Worm (Caenorhabditis elegans) whole organism, young adult: ENCODE results near the gene mca-1.

Experiments used
- B0336.3 ChIP-seq: fragments of 200-800 bp; sonication (Bioruptor generic); IDR thresholded peaks from 2 replicates; pipeline ENCODE4 v1.3.6; 2022; ENCODE audit warnings: missing genetic modification characterization, missing compliant biosample characterization
- C06A6.2 ChIP-seq: fragments of 200-800 bp; sonication (Bioruptor generic); conservative IDR thresholded peaks from 2 replicates; pipeline ENCODE4 v1.3.6; 2022; ENCODE audit warnings: missing genetic modification characterization, missing compliant biosample characterization
- C17E4.6 ChIP-seq: fragments of 200-800 bp; sonication (Bioruptor generic); IDR thresholded peaks from 2 replicates; pipeline ENCODE4 v1.3.6; 2022; ENCODE audit warnings: missing genetic modification reagents, missing genetic modification characterization, missing compliant biosample characterization
- F23B12.7 ChIP-seq: sonication (generic microtip); optimal IDR thresholded peaks from 2 replicates; lab custom pipeline; 2017; ENCODE audit warnings: missing genetic modification characterization, mild to moderate bottlenecking, missing compliant biosample characterization, antibody characterized with exemption, moderate library complexity; ENCODE audit not compliant: insufficient read depth
- F33H1.4 ChIP-seq: fragments of 200-800 bp; sonication (Bioruptor generic); IDR thresholded peaks from 2 replicates; pipeline ENCODE4 v1.3.6; 2022; ENCODE audit warnings: missing genetic modification reagents, missing genetic modification characterization, missing compliant biosample characterization
- F37B4.10 ChIP-seq: fragments of 200-800 bp; sonication (Bioruptor generic); IDR thresholded peaks from 2 replicates; pipeline ENCODE4 v1.3.6; 2022; ENCODE audit warnings: missing genetic modification characterization, missing compliant biosample characterization
- T07F8.4 ChIP-seq: sonication (generic microtip); optimal IDR thresholded peaks from 2 replicates; lab custom pipeline; 2016; ENCODE audit warnings: mild to moderate bottlenecking, missing genetic modification characterization, moderate library complexity, missing compliant biosample characterization
- Y95B8A.8 ChIP-seq: fragments of 200-800 bp; sonication (Bioruptor generic); IDR thresholded peaks from 2 replicates; pipeline ENCODE4 v1.3.6; 2022; ENCODE audit warnings: missing genetic modification reagents, missing genetic modification characterization, missing compliant biosample characterization
- aptf-3 ChIP-seq: fragments of 200-800 bp; sonication (Bioruptor generic); IDR thresholded peaks from 2 replicates; pipeline ENCODE4 v1.3.6; 2022; ENCODE audit warnings: missing genetic modification characterization, missing compliant biosample characterization
- atf-7 ChIP-seq: sonication (generic microtip); optimal IDR thresholded peaks from 2 replicates; lab custom pipeline; 2017; ENCODE audit warnings: mild to moderate bottlenecking, missing genetic modification characterization, missing compliant biosample characterization
- attf-5 ChIP-seq: fragments of 200-800 bp; sonication (Bioruptor generic); optimal IDR thresholded peaks from 2 replicates; lab custom pipeline; 2018; ENCODE audit warnings: mild to moderate bottlenecking, missing genetic modification characterization, missing compliant biosample characterization
- attf-6 ChIP-seq: fragments of 200-800 bp; sonication (Bioruptor generic); IDR thresholded peaks from 2 replicates; pipeline ENCODE4 v1.3.6; 2022; ENCODE audit warnings: missing genetic modification reagents, missing genetic modification characterization, missing compliant biosample characterization
- bed-1 ChIP-seq: fragments of 200-800 bp; sonication (Bioruptor generic); IDR thresholded peaks from 2 replicates; pipeline ENCODE4 v1.3.6; 2022; ENCODE audit warnings: missing genetic modification reagents, missing genetic modification characterization, missing compliant biosample characterization
- bed-2 ChIP-seq: fragments of 200-800 bp; sonication (Bioruptor generic); IDR thresholded peaks from 2 replicates; pipeline ENCODE4 v1.3.6; 2022; ENCODE audit warnings: missing genetic modification reagents, missing genetic modification characterization, missing compliant biosample characterization
- cebp-1 ChIP-seq, 2 experiments: fragments of 200-800 bp in 1 of 2; sonication (Bioruptor generic) in 1 of 2; sonication (generic microtip) in 1 of 2; IDR thresholded peaks in 1 of 2; optimal IDR thresholded peaks in 1 of 2; 2 replicates each; pipeline versions ENCODE4 v1.3.6 to Lab custom; 2017 to 2022; ENCODE audit warnings: missing compliant biosample characterization in 2 of 2, missing genetic modification characterization in 2 of 2, mild to moderate bottlenecking in 1 of 2, missing genetic modification reagents in 1 of 2, moderate library complexity in 1 of 2
- ceh-100 ChIP-seq: fragments of 200-800 bp; sonication (Bioruptor generic); IDR thresholded peaks from 2 replicates; pipeline ENCODE4 v1.3.6; 2022; ENCODE audit warnings: missing genetic modification reagents, missing genetic modification characterization, missing compliant biosample characterization
- ceh-40 ChIP-seq: fragments of 200-800 bp; sonication (Bioruptor generic); IDR thresholded peaks from 2 replicates; pipeline ENCODE4 v1.3.6; 2022; ENCODE audit warnings: missing genetic modification characterization, missing compliant biosample characterization
- ets-4 ChIP-seq: fragments of 200-800 bp; sonication (Bioruptor generic); optimal IDR thresholded peaks from 2 replicates; lab custom pipeline; 2018; ENCODE audit warnings: mild to moderate bottlenecking, missing genetic modification characterization, missing compliant biosample characterization
- hlh-12 ChIP-seq: sonication (generic microtip); optimal IDR thresholded peaks from 2 replicates; lab custom pipeline; 2016; ENCODE audit warnings: missing genetic modification characterization, missing compliant biosample characterization
- hmg-20 ChIP-seq: fragments of 200-800 bp; sonication (Bioruptor generic); IDR thresholded peaks from 2 replicates; pipeline ENCODE4 v1.3.6; 2022; ENCODE audit warnings: missing genetic modification reagents, missing genetic modification characterization, missing compliant biosample characterization
- lin-26 ChIP-seq: fragments of 200-800 bp; sonication (Bioruptor generic); IDR thresholded peaks from 2 replicates; pipeline ENCODE4 v1.3.6; 2022; ENCODE audit warnings: missing genetic modification reagents, missing genetic modification characterization, missing compliant biosample characterization
- lsl-1 ChIP-seq: fragments of 200-800 bp; sonication (Bioruptor generic); optimal IDR thresholded peaks from 2 replicates; lab custom pipeline; 2018; ENCODE audit warnings: mild to moderate bottlenecking, missing genetic modification characterization, moderate library complexity, missing compliant biosample characterization
- madf-10 ChIP-seq: sonication (generic microtip); optimal IDR thresholded peaks from 2 replicates; lab custom pipeline; 2016; ENCODE audit warnings: mild to moderate bottlenecking, missing genetic modification characterization, missing compliant biosample characterization
- madf-6 ChIP-seq: fragments of 200-800 bp; sonication (Bioruptor generic); IDR thresholded peaks from 2 replicates; pipeline ENCODE4 v1.3.6; 2022; ENCODE audit warnings: missing genetic modification reagents, missing genetic modification characterization, missing compliant biosample characterization
- mxl-1 ChIP-seq: sonication (generic microtip); optimal IDR thresholded peaks from 2 replicates; lab custom pipeline; 2016; ENCODE audit warnings: missing genetic modification characterization, missing compliant biosample characterization
- nfya-1 ChIP-seq: sonication (generic microtip); optimal IDR thresholded peaks from 2 replicates; lab custom pipeline; 2017; ENCODE audit warnings: antibody characterized with exemption, missing compliant biosample characterization, missing genetic modification characterization, borderline replicate concordance; ENCODE audit not compliant: insufficient read depth
- nhr-27 ChIP-seq: fragments of 200-800 bp; sonication (Bioruptor generic); optimal IDR thresholded peaks from 2 replicates; lab custom pipeline; 2018; ENCODE audit warnings: mild to moderate bottlenecking, missing genetic modification characterization, moderate library complexity, missing compliant biosample characterization
- pbrm-1 ChIP-seq: fragments of 200-800 bp; sonication (Bioruptor generic); IDR thresholded peaks from 2 replicates; pipeline ENCODE4 v1.3.6; 2022; ENCODE audit warnings: missing genetic modification reagents, missing genetic modification characterization, missing compliant biosample characterization
- pha-4 ChIP-seq: fragments of 150-350 bp; sonication (generic microtip); optimal IDR thresholded peaks from 2 replicates; lab custom pipeline; 2014; ENCODE audit warnings: missing biosample characterization, missing genetic modification reagents, missing genetic modification characterization
- repo-1 ChIP-seq: sonication (generic microtip); optimal IDR thresholded peaks from 2 replicates; lab custom pipeline; 2017; ENCODE audit warnings: mild to moderate bottlenecking, missing genetic modification characterization, missing compliant biosample characterization
- sdz-38 ChIP-seq: sonication (generic microtip); optimal IDR thresholded peaks from 2 replicates; lab custom pipeline; 2016; ENCODE audit warnings: missing genotype, missing genetic modification characterization, missing compliant biosample characterization
- snpc-4 ChIP-seq, 5 experiments: fragments of 150-350 bp in 1 of 5; sonication (generic microtip) in 4 of 5; optimal IDR thresholded peaks; 2 replicates each; lab custom pipeline; 2014 to 2018; ENCODE audit warnings: missing genetic modification characterization in 5 of 5, missing biosample characterization in 3 of 5, antibody characterized with exemption in 2 of 5, mild to moderate bottlenecking in 2 of 5, missing compliant biosample characterization in 2 of 5, missing genotype in 2 of 5, moderate library complexity in 2 of 5, missing genetic modification reagents in 1 of 5
- somi-1 ChIP-seq: fragments of 200-800 bp; sonication (Bioruptor generic); optimal IDR thresholded peaks from 2 replicates; lab custom pipeline; 2018; ENCODE audit warnings: mild to moderate bottlenecking, missing genetic modification characterization, missing compliant biosample characterization
- sptf-2 ChIP-seq: fragments of 200-800 bp; sonication (Bioruptor generic); optimal IDR thresholded peaks from 2 replicates; lab custom pipeline; 2018; ENCODE audit warnings: mild to moderate bottlenecking, missing genetic modification characterization, missing compliant biosample characterization
- tbp1 ChIP-seq: fragments of 200-800 bp; sonication (Bioruptor generic); optimal IDR thresholded peaks from 2 replicates; lab custom pipeline; 2018; ENCODE audit warnings: mild to moderate bottlenecking, missing genetic modification characterization, missing compliant biosample characterization
- tbx-9 ChIP-seq: sonication (generic microtip); optimal IDR thresholded peaks from 2 replicates; lab custom pipeline; 2016; ENCODE audit warnings: borderline replicate concordance, missing genetic modification characterization, inconsistent platforms, missing compliant biosample characterization
- ztf-28 ChIP-seq: fragments of 200-800 bp; sonication (Bioruptor generic); IDR thresholded peaks from 2 replicates; pipeline ENCODE4 v1.3.6; 2022; ENCODE audit warnings: missing genetic modification reagents, missing genetic modification characterization, missing compliant biosample characterization
- ztf-6 ChIP-seq: fragments of 200-800 bp; sonication (Bioruptor generic); IDR thresholded peaks from 2 replicates; pipeline ENCODE4 v1.3.6; 2022; ENCODE audit warnings: missing genetic modification reagents, missing genetic modification characterization, missing compliant biosample characterization

The mca-1 gene

DNA sequence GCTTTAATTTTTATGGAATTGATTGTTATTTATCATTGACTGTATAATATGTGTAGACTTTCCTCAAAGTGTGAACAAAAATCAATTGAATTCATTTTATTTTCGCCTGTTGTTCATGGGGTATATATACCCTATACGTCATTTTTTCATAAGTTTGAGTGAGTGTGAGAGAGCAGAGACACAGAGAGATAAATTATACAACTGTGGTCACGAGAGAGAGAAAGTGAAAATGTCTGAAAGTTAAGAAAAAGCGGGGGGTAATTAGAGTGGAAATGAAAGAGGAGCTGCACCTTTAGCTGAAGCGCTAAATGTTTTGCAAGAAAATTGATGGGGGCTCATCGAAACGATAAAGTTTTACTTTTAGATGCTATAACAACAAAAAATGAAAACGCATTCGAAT, 8.9 kb downstream of the mca-1 start (continued):
- TF ChIP-seq nfya-1 (tag; lab: Kevin White, UChicago) (no peak), hlh-12 (tag; lab: Kevin White, UChicago) (no peak), tbx-9 (tag; lab: Kevin White, UChicago) (no peak), C06A6.2 (GFP tag; lab: Robert Waterston, UW) (no peak), somi-1 (GFP tag; lab: Kevin White, UChicago) (no peak), madf-10 (tag; lab: Kevin White, UChicago) (no peak), cebp-1 (GFP tag; IDR thresholded peaks at IDR 0.05; lab: Robert Waterston, UW) (no peak), cebp-1 (tag; optimal IDR thresholded peaks at IDR 0.05; lab: Kevin White, UChicago) (peak; percentile 3), C17E4.6 (GFP tag; lab: Robert Waterston, UW) (no peak), Y95B8A.8 (no peak), aptf-3 (no peak), mxl-1 (no peak)

ce11 chrIV:9624977-9625376, 9.8 kb downstream of the mca-1 start, which contains the start of gene W09C2.10:
TSS of gene W09C2.10 (minus strand) at chrIV:9625077.
- TF ChIP-seq nhr-27 (tag; lab: Kevin White, UChicago), result no peak
- no peak for TF ChIP-seq attf-5 (GFP tag; lab: Kevin White, UChicago)
- TF ChIP-seq lin-26 (GFP tag; lab: Robert Waterston, UW), result no peak
- TF ChIP-seq T07F8.4, result no peak
- TF ChIP-seq F33H1.4 (GFP tag; lab: Robert Waterston, UW), result no peak
- TF ChIP-seq tbp1 (GFP tag; lab: Kevin White, UChicago), result no peak
- no peak for TF ChIP-seq ets-4
- no peak for TF ChIP-seq ceh-100 (GFP tag; lab: Robert Waterston, UW)
- no peak for TF ChIP-seq B0336.3
- TF ChIP-seq pbrm-1 (GFP tag; lab: Robert Waterston, UW), result no peak
- TF ChIP-seq hmg-20 (GFP tag; lab: Robert Waterston, UW), result no peak
- no peak for TF ChIP-seq sptf-2 (GFP tag; lab: Kevin White, UChicago)
- TF ChIP-seq ztf-28 (GFP tag; lab: Robert Waterston, UW), result no peak

- TF ChIP-seq madf-6 (GFP tag; lab: Robert Waterston, UW) (no peak), attf-6 (GFP tag; lab: Robert Waterston, UW) (no peak), ztf-6 (GFP tag; lab: Robert Waterston, UW) (no peak), atf-7 (tag; lab: Kevin White, UChicago) (no peak), nfya-1 (tag; lab: Kevin White, UChicago) (no peak), pha-4 (tag; lab: Kevin White, UChicago) (no peak), attf-5 (GFP tag; lab: Kevin White, UChicago) (no peak), ceh-40 (GFP tag; lab: Robert Waterston, UW) (no peak)
Measured at ce11 chrIV:9624275-9624674, 10.5 kb downstream of the mca-1 start, which contains the start of gene W09C2.8. TSS of gene W09C2.8 (minus strand) at chrIV:9624375.

- TF ChIP-seq bed-2 (GFP tag; lab: Robert Waterston, UW), result no peak
- TF ChIP-seq F33H1.4 (GFP tag; lab: Robert Waterston, UW), result no peak
- TF ChIP-seq sdz-38 (tag; lab: Kevin White, UChicago), result no peak
- TF ChIP-seq repo-1 (tag; lab: Kevin White, UChicago), result no peak
- TF ChIP-seq F37B4.10, result no peak
- TF ChIP-seq F23B12.7, result no peak
- TF ChIP-seq hmg-20 (GFP tag; lab: Robert Waterston, UW), result no peak
- TF ChIP-seq snpc-4 (GFP tag; optimal IDR thresholded peaks at IDR 0.05; lab: Kevin White, UChicago), result no peak
- TF ChIP-seq snpc-4 (tag; optimal IDR thresholded peaks at IDR 0.05; lab: Kevin White, UChicago), result no peak
- no peak for TF ChIP-seq lsl-1 (GFP tag; lab: Kevin White, UChicago)
- no peak for TF ChIP-seq bed-1
- TF ChIP-seq attf-5 (GFP tag; lab: Kevin White, UChicago), result no peak
Measured at ce11 chrIV:9623269-9623668, 11.5 kb downstream of the mca-1 start, which contains the start of gene W09C2.9. TSS of gene W09C2.9 (minus strand) at chrIV:9623369.
